Fruit fly (Drosophila melanogaster) whole organism, embryonic: ENCODE data around the gene Gr32a.
A peak's percentile ranks its signal among the peaks of the same experiment; 100 is the strongest.

Experiments
- B-H1 ChIP-seq: fragments of 200-800 bp; sonication (Bioruptor generic); IDR thresholded peaks from 3 replicates; pipeline ENCODE4 v1.3.6; 2022; ENCODE audit warnings: missing biosample characterization, missing genetic modification characterization
- CG11247 ChIP-seq: fragments of 200-800 bp; sonication (Bioruptor generic); IDR thresholded peaks from 2 replicates; pipeline ENCODE4 v1.3.6; 2022; ENCODE audit warnings: missing biosample characterization, missing genetic modification characterization
- CG11696 ChIP-seq: fragments of 200-800 bp; sonication (Bioruptor generic); IDR thresholded peaks from 2 replicates; pipeline ENCODE4 v1.3.6; 2022; ENCODE audit warnings: missing biosample characterization, missing genetic modification characterization
- CG12104 ChIP-seq: fragments of 200-800 bp; sonication (Bioruptor generic); optimal IDR thresholded peaks from 3 replicates; lab custom pipeline; 2016; ENCODE audit warnings: missing biosample characterization, missing genetic modification characterization
- CG12299 ChIP-seq: fragments of 200-800 bp; sonication (Bioruptor generic); optimal IDR thresholded peaks from 2 replicates; lab custom pipeline; 2018; ENCODE audit warnings: missing biosample characterization, mild to moderate bottlenecking, missing genetic modification characterization
- CG12769 ChIP-seq: fragments of 200-800 bp; sonication (Bioruptor generic); optimal IDR thresholded peaks from 2 replicates; lab custom pipeline; 2019; ENCODE audit warnings: missing biosample characterization, mild to moderate bottlenecking, missing genetic modification characterization, moderate library complexity
- CG13123 ChIP-seq: fragments of 200-800 bp; sonication (Bioruptor generic); optimal IDR thresholded peaks from 2 replicates; lab custom pipeline; 2016; ENCODE audit warnings: missing biosample characterization, missing genetic modification characterization
- CG13287 ChIP-seq: fragments of 200-800 bp; sonication (Bioruptor generic); IDR thresholded peaks from 2 replicates; pipeline ENCODE4 v1.3.6; 2022; ENCODE audit warnings: missing biosample characterization, missing genetic modification characterization; ENCODE audit not compliant: partially characterized antibody
- CG13894 ChIP-seq: fragments of 200-800 bp; sonication (Bioruptor generic); optimal IDR thresholded peaks from 3 replicates; lab custom pipeline; 2018; ENCODE audit warnings: missing biosample characterization, mild to moderate bottlenecking, missing genetic modification characterization, moderate library complexity
- CG1647 ChIP-seq: fragments of 200-800 bp; sonication (Bioruptor generic); optimal IDR thresholded peaks from 3 replicates; lab custom pipeline; 2016; ENCODE audit warnings: missing biosample characterization, missing genetic modification characterization
- CG18764 ChIP-seq: fragments of 200-800 bp; sonication (Bioruptor generic); optimal IDR thresholded peaks from 3 replicates; lab custom pipeline; 2016; ENCODE audit warnings: missing biosample characterization, missing genetic modification characterization
- CG2120 ChIP-seq: fragments of 200-800 bp; sonication (Bioruptor generic); optimal IDR thresholded peaks from 3 replicates; lab custom pipeline; 2016; ENCODE audit warnings: missing biosample characterization, missing genetic modification characterization
- CG2712 ChIP-seq: fragments of 200-800 bp; optimal IDR thresholded peaks from 3 replicates; lab custom pipeline; 2019; ENCODE audit warnings: missing biosample characterization, mild to moderate bottlenecking, missing genetic modification characterization, moderate library complexity
- CG3838 ChIP-seq: fragments of 200-800 bp; sonication (Bioruptor generic); optimal IDR thresholded peaks from 3 replicates; lab custom pipeline; 2016; ENCODE audit warnings: missing biosample characterization, missing genetic modification characterization
- CG6683 ChIP-seq: fragments of 200-800 bp; sonication (Bioruptor generic); optimal IDR thresholded peaks from 2 replicates; lab custom pipeline; 2017; ENCODE audit warnings: missing biosample characterization, mild to moderate bottlenecking, missing genetic modification characterization, missing genetic modification reagents
- CG6689 ChIP-seq: fragments of 200-800 bp; sonication (Bioruptor generic); IDR thresholded peaks from 2 replicates; pipeline ENCODE4 v1.3.6; 2022; ENCODE audit warnings: missing biosample characterization, missing genetic modification characterization
- CG7556 ChIP-seq: fragments of 200-800 bp; sonication (Bioruptor generic); optimal IDR thresholded peaks from 2 replicates; lab custom pipeline; 2017; ENCODE audit warnings: missing biosample characterization, mild to moderate bottlenecking, missing genetic modification characterization
- CG7963 ChIP-seq: fragments of 200-800 bp; sonication (Bioruptor generic); IDR thresholded peaks from 3 replicates; pipeline ENCODE4 v1.3.6; 2022; ENCODE audit warnings: missing biosample characterization, missing genetic modification characterization; ENCODE audit not compliant: partially characterized antibody
- CG9437 ChIP-seq: fragments of 200-800 bp; sonication (Bioruptor generic); optimal IDR thresholded peaks from 2 replicates; lab custom pipeline; 2018; ENCODE audit warnings: missing biosample characterization, mild to moderate bottlenecking, missing genetic modification characterization
- Dbx ChIP-seq: fragments of 200-800 bp; sonication (Bioruptor generic); IDR thresholded peaks from 3 replicates; pipeline ENCODE4 v1.3.6; 2022; ENCODE audit warnings: missing biosample characterization, missing genetic modification characterization
- Dll ChIP-seq: fragments of 200-800 bp; sonication (Bioruptor generic); IDR thresholded peaks from 4 replicates; pipeline ENCODE4 v1.3.6; 2022; ENCODE audit warnings: missing biosample characterization, missing genetic modification characterization; ENCODE audit not compliant: partially characterized antibody
- Doc3 ChIP-seq: fragments of 200-800 bp; sonication (Bioruptor generic); IDR thresholded peaks from 3 replicates; pipeline ENCODE4 v1.3.6; 2022; ENCODE audit warnings: missing biosample characterization, missing genetic modification characterization; ENCODE audit not compliant: partially characterized antibody
- Dref ChIP-seq: fragments of 200-800 bp; sonication (Bioruptor generic); IDR thresholded peaks from 2 replicates; pipeline ENCODE4 v1.3.6; 2022; ENCODE audit warnings: missing biosample characterization, missing genetic modification characterization
- E2f1 ChIP-seq: fragments of 200-800 bp; sonication (Bioruptor generic); IDR thresholded peaks from 2 replicates; pipeline ENCODE4 v1.3.6; 2022; ENCODE audit warnings: missing biosample characterization, missing genetic modification characterization
- E2f2 ChIP-seq: fragments of 200-800 bp; sonication (Bioruptor generic); IDR thresholded peaks from 2 replicates; pipeline ENCODE4 v1.3.6; 2022; ENCODE audit warnings: missing biosample characterization, missing genetic modification characterization
- Elba2 ChIP-seq: fragments of 200-800 bp; sonication (Bioruptor generic); optimal IDR thresholded peaks from 3 replicates; lab custom pipeline; 2016; ENCODE audit warnings: missing biosample characterization, missing genetic modification characterization
- Hey ChIP-seq: fragments of 200-800 bp; sonication (Bioruptor generic); optimal IDR thresholded peaks from 3 replicates; lab custom pipeline; 2018; ENCODE audit warnings: missing biosample characterization, mild to moderate bottlenecking, missing genetic modification characterization
- Hr39 ChIP-seq: fragments of >200 bp; optimal IDR thresholded peaks from 2 replicates; lab custom pipeline; 2017
- Hr51 ChIP-seq, 2 experiments: fragments of 200-800 bp; sonication (Bioruptor generic); optimal IDR thresholded peaks; 2 replicates in 1 of 2; 3 replicates in 1 of 2; lab custom pipeline; 2016 to 2018; ENCODE audit warnings: missing biosample characterization in 2 of 2, missing genetic modification characterization in 2 of 2, mild to moderate bottlenecking in 1 of 2, moderate library complexity in 1 of 2
- Hsf ChIP-seq: fragments of 200-800 bp; sonication (Bioruptor generic); optimal IDR thresholded peaks from 3 replicates; lab custom pipeline; 2016; ENCODE audit warnings: missing biosample characterization, missing genetic modification characterization
- NC2α ChIP-seq: fragments of 200-800 bp; sonication (Bioruptor generic); optimal IDR thresholded peaks from 2 replicates; lab custom pipeline; 2016; ENCODE audit warnings: missing biosample characterization, missing genetic modification characterization
- Poxn ChIP-seq: fragments of 200-800 bp; sonication (Bioruptor generic); IDR thresholded peaks from 2 replicates; pipeline ENCODE4 v1.3.6; 2022; ENCODE audit warnings: missing biosample characterization, missing genetic modification characterization
- Ptx1 ChIP-seq: fragments of 200-800 bp; sonication (Bioruptor generic); IDR thresholded peaks from 2 replicates; pipeline ENCODE4 v1.3.6; 2022; ENCODE audit warnings: missing biosample characterization, missing genetic modification characterization
- Xrp1 ChIP-seq: fragments of 200-800 bp; sonication (Bioruptor generic); IDR thresholded peaks from 2 replicates; pipeline ENCODE4 v1.3.6; 2022; ENCODE audit warnings: missing biosample characterization, missing genetic modification characterization
- ac ChIP-seq: fragments of 200-800 bp; sonication (Bioruptor generic); optimal IDR thresholded peaks from 3 replicates; lab custom pipeline; 2017; ENCODE audit warnings: missing biosample characterization, mild to moderate bottlenecking, missing genetic modification characterization
- cato ChIP-seq: fragments of 200-800 bp; sonication (Bioruptor generic); optimal IDR thresholded peaks from 2 replicates; lab custom pipeline; 2016; ENCODE audit warnings: missing biosample characterization, missing genetic modification characterization, borderline replicate concordance
- crp ChIP-seq, 2 experiments: fragments of 200-800 bp; sonication (Bioruptor generic); optimal IDR thresholded peaks; 2 replicates in 1 of 2; 3 replicates in 1 of 2; lab custom pipeline; 2017; ENCODE audit warnings: missing biosample characterization in 2 of 2, missing genetic modification characterization in 2 of 2, mild to moderate bottlenecking in 1 of 2, moderate library complexity in 1 of 2
- dmrt99B ChIP-seq: fragments of 200-800 bp; sonication (Bioruptor generic); optimal IDR thresholded peaks from 2 replicates; lab custom pipeline; 2018; ENCODE audit warnings: missing biosample characterization, mild to moderate bottlenecking, missing genetic modification characterization, moderate library complexity
- fd64A ChIP-seq: fragments of 200-800 bp; sonication (Bioruptor generic); optimal IDR thresholded peaks from 3 replicates; lab custom pipeline; 2018; ENCODE audit warnings: missing biosample characterization, mild to moderate bottlenecking, missing genetic modification characterization
- fd96Cb ChIP-seq: fragments of 200-800 bp; sonication (Bioruptor generic); optimal IDR thresholded peaks from 2 replicates; lab custom pipeline; 2018; ENCODE audit warnings: missing biosample characterization, mild to moderate bottlenecking, missing genetic modification characterization, moderate library complexity
- gce ChIP-seq: fragments of 200-800 bp; sonication (Bioruptor generic); IDR thresholded peaks from 3 replicates; pipeline ENCODE4 v1.3.6; 2022; ENCODE audit warnings: missing biosample characterization, missing genetic modification characterization
- grau ChIP-seq: fragments of 200-800 bp; optimal IDR thresholded peaks from 3 replicates; lab custom pipeline; 2019; ENCODE audit warnings: missing biosample characterization, mild to moderate bottlenecking, missing genetic modification characterization, moderate library complexity
- inv ChIP-seq: fragments of 200-800 bp; sonication (Bioruptor generic); IDR thresholded peaks from 2 replicates; pipeline ENCODE4 v1.3.6; 2022; ENCODE audit warnings: missing biosample characterization, missing genetic modification characterization; ENCODE audit not compliant: partially characterized antibody
- jigr1 ChIP-seq: fragments of 200-800 bp; sonication (Bioruptor generic); IDR thresholded peaks from 3 replicates; pipeline ENCODE4 v1.3.6; 2022; ENCODE audit warnings: missing biosample characterization, missing genetic modification characterization
- klu ChIP-seq: fragments of 200-800 bp; sonication (Bioruptor generic); IDR thresholded peaks from 2 replicates; pipeline ENCODE4 v1.3.6; 2022; ENCODE audit warnings: missing biosample characterization, missing genetic modification characterization
- knrl ChIP-seq: fragments of 200-800 bp; sonication (Bioruptor generic); IDR thresholded peaks from 3 replicates; pipeline ENCODE4 v1.3.6; 2022; ENCODE audit warnings: missing biosample characterization, missing genetic modification characterization; ENCODE audit not compliant: partially characterized antibody
- nmo ChIP-seq: fragments of 200-800 bp; sonication (Bioruptor generic); optimal IDR thresholded peaks from 2 replicates; lab custom pipeline; 2018; ENCODE audit warnings: missing biosample characterization, mild to moderate bottlenecking, missing genetic modification characterization, moderate library complexity
- repo ChIP-seq: fragments of 200-800 bp; sonication (Bioruptor generic); optimal IDR thresholded peaks from 2 replicates; lab custom pipeline; 2016; ENCODE audit warnings: missing biosample characterization, missing genetic modification characterization
- seq ChIP-seq: fragments of 200-800 bp; sonication (Bioruptor generic); IDR thresholded peaks from 2 replicates; pipeline ENCODE4 v1.3.6; 2022; ENCODE audit warnings: missing biosample characterization, missing genetic modification characterization
- unpg ChIP-seq: fragments of 200-800 bp; sonication (Bioruptor generic); optimal IDR thresholded peaks from 3 replicates; lab custom pipeline; 2018; ENCODE audit warnings: missing biosample characterization, mild to moderate bottlenecking, missing genetic modification characterization, moderate library complexity

Gene Gr32a

DNA sequence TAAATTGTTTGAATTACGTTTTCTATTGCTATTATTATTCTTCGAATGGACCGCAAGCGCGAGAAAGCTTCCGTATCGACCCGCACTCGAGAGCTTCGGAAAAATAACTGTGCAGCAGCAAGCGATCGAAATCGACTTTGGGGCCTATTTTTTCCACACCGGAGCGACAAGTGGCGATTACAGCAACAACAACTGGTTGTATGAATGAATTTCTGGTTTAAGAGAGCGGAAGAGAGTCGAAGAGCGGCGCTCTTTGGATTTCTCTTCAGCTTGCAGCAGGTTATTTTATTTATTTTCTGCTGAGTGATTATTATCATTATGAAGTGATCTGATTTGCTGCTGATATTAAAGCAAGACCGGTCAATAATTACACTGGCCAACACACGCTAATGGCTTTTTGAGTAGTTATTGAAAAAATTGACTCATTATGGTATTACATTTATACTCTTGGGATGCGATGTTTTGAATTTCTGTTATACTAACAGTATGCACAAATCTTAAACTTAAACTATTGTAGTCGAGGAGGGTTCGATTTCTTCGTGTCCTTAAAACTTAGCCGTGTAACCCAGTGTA is 46.8 kb upstream of the Gr32a start, which contains the start of gene Samuel (continued):
- TF ChIP-seq CG7556 (GFP tag; lab: Kevin White, UChicago) (no peak), fd64A (GFP tag; lab: Kevin White, UChicago) (no peak), CG1647 (GFP tag; lab: Kevin White, UChicago) (no peak), CG9437 (GFP tag; lab: Kevin White, UChicago) (no peak), Poxn (GFP tag; lab: Robert Waterston, UW) (no peak), Hsf (no peak), Hey (no peak), Dll (GFP tag; lab: Robert Waterston, UW) (no peak), E2f1 (GFP tag; lab: Robert Waterston, UW) (no peak), CG11247 (GFP tag; lab: Robert Waterston, UW) (no peak), dmrt99B (tag; lab: Kevin White, UChicago) (peak; percentile 4), CG2120 (GFP tag; lab: Kevin White, UChicago) (peak; percentile 13), gce (GFP tag; lab: Robert Waterston, UW) (peak; percentile 46; the same call in 1 of the 3 replicates), grau (tag; lab: Kevin White, UChicago) (peak; percentile 22), CG13123 (GFP tag; lab: Kevin White, UChicago) (no peak), repo (GFP tag; lab: Kevin White, UChicago) (no peak), CG18764 (GFP tag; lab: Kevin White, UChicago) (no peak), CG2712 (no peak), CG12104 (GFP tag; lab: Kevin White, UChicago) (no peak), CG6683 (GFP tag; lab: Kevin White, UChicago) (no peak), CG12299 (tag; lab: Kevin White, UChicago) (no peak), E2f2 (no peak), B-H1 (GFP tag; lab: Robert Waterston, UW) (no peak; the same call in 2 of the 3 replicates), Dbx (GFP tag; lab: Robert Waterston, UW) (no peak), seq (GFP tag; lab: Robert Waterston, UW) (no peak), ac (GFP tag; lab: Kevin White, UChicago) (no peak), NC2α (GFP tag; lab: Kevin White, UChicago) (no peak), Hr51 (GFP tag; optimal IDR thresholded peaks at IDR 0.05; lab: Kevin White, UChicago) (no peak), crp (GFP tag; optimal IDR thresholded peaks at IDR 0.05; lab: Kevin White, UChicago) (no peak), Doc3 (GFP tag; lab: Robert Waterston, UW) (no peak), CG11696 (no peak), jigr1 (no peak), nmo (GFP tag; lab: Kevin White, UChicago) (no peak), Dref (GFP tag; lab: Robert Waterston, UW) (no peak), CG13894 (tag; lab: Kevin White, UChicago) (no peak), CG7963 (GFP tag; lab: Robert Waterston, UW) (0 out of 3 replicates have a peak, but pooled peaks have one; percentile 20), Ptx1 (GFP tag; lab: Robert Waterston, UW) (no peak), inv (GFP tag; lab: Robert Waterston, UW) (no peak), fd96Cb (tag; lab: Kevin White, UChicago) (no peak), unpg (no peak), Hr39 (lab: Kevin White, UChicago) (no peak), klu (GFP tag; lab: Robert Waterston, UW) (no peak), Xrp1 (GFP tag; lab: Robert Waterston, UW) (0 out of 2 replicates have a peak, but pooled peaks have one; percentile 24), CG6689 (0 out of 2 replicates have a peak, but pooled peaks have one; percentile 27), knrl (GFP tag; lab: Robert Waterston, UW) (no peak), CG12769 (tag; lab: Kevin White, UChicago) (no peak), Elba2 (no peak), CG3838 (no peak), CG13287 (GFP tag; lab: Robert Waterston, UW) (peak; percentile 49; the same call in 1 of the 2 replicates), cato (GFP tag; lab: Kevin White, UChicago) (no peak)
- TF ChIP-seq, all 482 proteins: peak for 77
